Fruit fly (Drosophila melanogaster): ENCODE measurements around the gene CG9917.
A peak's percentile ranks its signal among the peaks of the same experiment; 100 is the strongest.

- TF ChIP-seq CG7271 (tag; optimal IDR thresholded peaks at IDR 0.05) (no peak), CG2120 (GFP tag; optimal IDR thresholded peaks at IDR 0.05) (peak; percentile 28), usp (GFP tag; optimal IDR thresholded peaks at IDR 0.05) (no peak), oc (tag; optimal IDR thresholded peaks at IDR 0.05) (no peak), sob (GFP tag; IDR thresholded peaks at IDR 0.05) (no peak), NC2α (GFP tag; optimal IDR thresholded peaks at IDR 0.05) (no peak), CG34224 (GFP tag; IDR thresholded peaks at IDR 0.05; ENCODE audit: partially characterized antibody) (peak; percentile 53; the same call in 2 of the 3 replicates), CG2678 (tag; optimal IDR thresholded peaks at IDR 0.05) (no peak), Atf6 (GFP tag; IDR thresholded peaks at IDR 0.05) (no peak), maf-S (GFP tag; optimal IDR thresholded peaks at IDR 0.05) (no peak), Nf-YB (GFP tag; optimal IDR thresholded peaks at IDR 0.05) (no peak), schlank (tag; optimal IDR thresholded peaks at IDR 0.05) (no peak), CG8281 (tag; optimal IDR thresholded peaks at IDR 0.05) (no peak), CG4730 (GFP tag; IDR thresholded peaks at IDR 0.05) (no peak)
Measured at dm6 chrX:16350062-16350461, 27.0 kb upstream of the CG9917 start, which contains the start of gene sl.
